Fruit fly (Drosophila melanogaster): Measurements from ENCODE around the gene CG34426.

Gene CG34426

DNA sequence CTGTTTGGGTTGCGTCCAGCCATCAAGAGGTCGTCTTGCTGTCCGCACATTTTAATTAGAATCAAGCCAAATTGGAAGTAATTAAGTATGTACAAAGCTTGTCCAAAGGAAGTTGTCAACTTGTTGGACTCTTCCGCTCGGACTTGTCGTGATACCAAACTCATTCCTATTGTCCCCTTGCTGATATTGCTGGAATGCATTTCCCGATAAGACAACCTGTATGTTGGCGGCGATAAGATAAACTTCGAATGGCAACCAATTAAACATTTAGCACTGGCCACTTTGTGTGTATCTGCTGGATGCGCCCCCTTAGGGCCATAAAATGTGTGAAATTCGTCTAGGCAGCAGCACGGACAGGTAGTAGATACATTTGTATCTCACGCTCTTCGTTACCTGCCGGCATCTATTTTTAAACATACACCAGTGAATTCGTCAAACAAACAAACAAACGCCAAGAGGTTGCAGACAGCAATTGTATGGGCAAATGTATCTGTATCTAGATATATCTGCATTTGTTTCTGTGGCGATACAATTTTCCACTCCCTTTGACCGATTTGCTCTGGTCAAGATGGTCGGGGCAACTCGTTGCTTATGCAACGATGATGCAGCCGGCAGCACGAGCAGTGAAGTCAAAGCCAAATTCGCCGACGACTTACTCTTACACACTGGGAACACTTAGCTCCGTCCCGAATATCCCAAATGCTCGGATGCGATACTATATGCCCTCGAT lies 30.6 kb downstream of the CG34426 start (continued):
- TF ChIP-seq ac (GFP tag; optimal IDR thresholded peaks at IDR 0.05) (no peak), CG5953 (GFP tag; IDR thresholded peaks at IDR 0.05) (0 out of 2 replicates have a peak, but pooled peaks have one; percentile 18), tap (tag; optimal IDR thresholded peaks at IDR 0.05) (no peak), esg (GFP tag; conservative IDR thresholded peaks at IDR 0.05) (no peak), Dll (GFP tag; IDR thresholded peaks at IDR 0.05; ENCODE audit: partially characterized antibody) (no peak), H15 (GFP tag; IDR thresholded peaks at IDR 0.05) (no peak), CG34376 (GFP tag; optimal IDR thresholded peaks at IDR 0.05) (no peak), sna (GFP tag; IDR thresholded peaks at IDR 0.05; ENCODE audit: partially characterized antibody) (no peak), CG31388 (GFP tag; optimal IDR thresholded peaks at IDR 0.05) (no peak), Camta (GFP tag; optimal IDR thresholded peaks at IDR 0.05) (no peak), CG9797 (GFP tag; optimal IDR thresholded peaks at IDR 0.05) (no peak), Elba2 (GFP tag; optimal IDR thresholded peaks at IDR 0.05) (peak; percentile 85), D (optimal IDR thresholded peaks at IDR 0.05) (peak; percentile 95), D (GFP tag; optimal IDR thresholded peaks at IDR 0.05) (no peak), CG12942 (GFP tag; optimal IDR thresholded peaks at IDR 0.05) (no peak), CG7987 (GFP tag; optimal IDR thresholded peaks at IDR 0.05) (no peak), CG7372 (GFP tag; IDR thresholded peaks at IDR 0.05) (no peak), cwo (GFP tag; optimal IDR thresholded peaks at IDR 0.05) (no peak), trem (tag; optimal IDR thresholded peaks at IDR 0.05) (no peak), CG14441 (GFP tag; IDR thresholded peaks at IDR 0.05) (no peak), row (GFP tag; IDR thresholded peaks at IDR 0.05) (no peak), zf30C (GFP tag; optimal IDR thresholded peaks at IDR 0.05) (no peak), Hr78 (GFP tag; optimal IDR thresholded peaks at IDR 0.05) (peak in 1 of 2 experiments; percentile 9), seq (GFP tag; IDR thresholded peaks at IDR 0.05) (no peak), ab (GFP tag; optimal IDR thresholded peaks at IDR 0.05) (no peak), ara (GFP tag; IDR thresholded peaks at IDR 0.05) (no peak), insv (GFP tag; optimal IDR thresholded peaks at IDR 0.05) (no peak), CG10147 (GFP tag; optimal IDR thresholded peaks at IDR 0.05) (no peak), dpn (GFP tag; optimal IDR thresholded peaks at IDR 0.05) (no peak), slp2 (GFP tag; optimal IDR thresholded peaks at IDR 0.05) (no peak), CG3163 (GFP tag; optimal IDR thresholded peaks at IDR 0.05) (no peak), CG2129 (GFP tag; IDR thresholded peaks at IDR 0.05; ENCODE audit: partially characterized antibody) (no peak), maf-S (GFP tag; optimal IDR thresholded peaks at IDR 0.05) (no peak), ken (GFP tag; IDR thresholded peaks at IDR 0.05) (no peak), CG10654 (GFP tag; optimal IDR thresholded peaks at IDR 0.05) (no peak), her (GFP tag; optimal IDR thresholded peaks at IDR 0.05) (no peak), CG34422 (GFP tag; IDR thresholded peaks at IDR 0.05) (no peak), tin (GFP tag; optimal IDR thresholded peaks at IDR 0.05) (no peak), cad (GFP tag; optimal IDR thresholded peaks at IDR 0.05) (peak; percentile 93), Ets65A (GFP tag) (no peak), CG6272 (GFP tag; IDR thresholded peaks at IDR 0.05) (no peak), nau (GFP tag; optimal IDR thresholded peaks at IDR 0.05) (no peak), chinmo (GFP tag; IDR thresholded peaks at IDR 0.05; ENCODE audit: partially characterized antibody) (0 out of 4 replicates have a peak, but pooled peaks have one; percentile 12), Pdp1 (GFP tag; optimal IDR thresholded peaks at IDR 0.05) (peak in 1 of 2 experiments; percentile 86), sd (tag; optimal IDR thresholded peaks at IDR 0.05) (peak; percentile 95), HLHmδ (GFP tag; optimal IDR thresholded peaks at IDR 0.05) (no peak), ham (GFP tag; IDR thresholded peaks at IDR 0.05) (no peak), sug (tag; optimal IDR thresholded peaks at IDR 0.05) (peak; percentile 1), sens (GFP tag) (peak; percentile 70), knrl (GFP tag; IDR thresholded peaks at IDR 0.05; ENCODE audit: partially characterized antibody) (no peak)

Measured in whole organism, embryonic.